Worm (Caenorhabditis elegans) whole organism, mixed stage, embryonic: Measurements from ENCODE around the gene C36C9.12.
"Not testable (repeated sequence)": the region's sequence is repeated elsewhere in the genome, so short reads cannot be mapped to it uniquely, and the experiment has no call there.

Source experiments
- M03D4.4 ChIP-seq: sonication (generic microtip); optimal IDR thresholded peaks from 2 replicates; lab custom pipeline; 2017; ENCODE audit warnings: mild to moderate bottlenecking, missing genetic modification characterization, missing compliant biosample characterization
- bed-3 ChIP-seq: fragments of 200-800 bp; sonication (Bioruptor generic); optimal IDR thresholded peaks from 3 replicates; lab custom pipeline; 2018; ENCODE audit warnings: mild to moderate bottlenecking, missing genetic modification characterization, moderate library complexity, missing compliant biosample characterization
- blmp-1 ChIP-seq: fragments of 150-350 bp; optimal IDR thresholded peaks from 2 replicates; lab custom pipeline; 2014; ENCODE audit warnings: missing biosample characterization, missing genetic modification characterization
- ceh-43 ChIP-seq: fragments of 200-800 bp; sonication (Bioruptor generic); optimal IDR thresholded peaks from 2 replicates; lab custom pipeline; 2018; ENCODE audit warnings: mild to moderate bottlenecking, missing genetic modification characterization, moderate library complexity, missing compliant biosample characterization
- ceh-83 ChIP-seq: fragments of 200-800 bp; sonication (Bioruptor generic); optimal IDR thresholded peaks from 2 replicates; lab custom pipeline; 2018; ENCODE audit warnings: mild to moderate bottlenecking, missing genetic modification characterization, missing compliant biosample characterization
- ces-1 ChIP-seq: fragments of 150-350 bp; optimal IDR thresholded peaks from 2 replicates; lab custom pipeline; 2014; ENCODE audit warnings: missing biosample characterization, missing genetic modification reagents, missing genetic modification characterization
- cnd-1 ChIP-seq: fragments of 200-800 bp; sonication (Bioruptor generic); optimal IDR thresholded peaks from 2 replicates; lab custom pipeline; 2018; ENCODE audit warnings: mild to moderate bottlenecking, missing genetic modification characterization, missing compliant biosample characterization
- drap-1 ChIP-seq: fragments of 200-800 bp; sonication (Bioruptor generic); optimal IDR thresholded peaks from 3 replicates; lab custom pipeline; 2018; ENCODE audit warnings: mild to moderate bottlenecking, missing genetic modification characterization, missing compliant biosample characterization
- elt-1 ChIP-seq: sonication (generic microtip); optimal IDR thresholded peaks from 2 replicates; lab custom pipeline; 2017; ENCODE audit warnings: missing genetic modification characterization, mild to moderate bottlenecking, missing compliant biosample characterization, antibody characterized with exemption, moderate library complexity, borderline replicate concordance; ENCODE audit not compliant: insufficient read depth
- elt-3 ChIP-seq: fragments of 150-350 bp; optimal IDR thresholded peaks from 2 replicates; lab custom pipeline; 2014; ENCODE audit warnings: missing biosample characterization, missing genetic modification characterization
- flh-1 ChIP-seq: fragments of 200-800 bp; sonication (Bioruptor generic); optimal IDR thresholded peaks from 2 replicates; lab custom pipeline; 2018; ENCODE audit warnings: mild to moderate bottlenecking, missing genetic modification characterization, moderate library complexity, missing compliant biosample characterization
- ham-2 ChIP-seq: fragments of 200-800 bp; sonication (Bioruptor generic); optimal IDR thresholded peaks from 2 replicates; lab custom pipeline; 2018; ENCODE audit warnings: mild to moderate bottlenecking, missing genetic modification characterization, missing compliant biosample characterization
- hlh-1 ChIP-seq: fragments of 150-350 bp; optimal IDR thresholded peaks from 2 replicates; lab custom pipeline; 2014; ENCODE audit warnings: missing biosample characterization, missing genetic modification reagents, missing genetic modification characterization
- lin-13 ChIP-seq: fragments of 150-350 bp; optimal IDR thresholded peaks from 2 replicates; lab custom pipeline; 2014; ENCODE audit warnings: missing biosample characterization, missing genetic modification characterization
- lin-32 ChIP-seq: fragments of 200-800 bp; sonication (Bioruptor generic); optimal IDR thresholded peaks from 2 replicates; lab custom pipeline; 2018; ENCODE audit warnings: mild to moderate bottlenecking, missing genetic modification characterization, missing compliant biosample characterization
- lsy-2 ChIP-seq: fragments of 150-350 bp; optimal IDR thresholded peaks from 2 replicates; lab custom pipeline; 2014; ENCODE audit warnings: missing biosample characterization, missing genetic modification characterization
- mab-5 ChIP-seq: fragments of 150-350 bp; optimal IDR thresholded peaks from 2 replicates; lab custom pipeline; 2014; ENCODE audit warnings: missing biosample characterization, missing genetic modification characterization
- mep-1 ChIP-seq: fragments of 150-350 bp; optimal IDR thresholded peaks from 2 replicates; lab custom pipeline; 2017; ENCODE audit warnings: missing biosample characterization, missing genetic modification reagents, missing genetic modification characterization, inconsistent platforms
- mls-2 ChIP-seq: sonication (generic microtip); optimal IDR thresholded peaks from 2 replicates; lab custom pipeline; 2016; ENCODE audit warnings: mild to moderate bottlenecking, missing genetic modification characterization, moderate library complexity, missing compliant biosample characterization
- nhr-12 ChIP-seq: fragments of 150-350 bp; optimal IDR thresholded peaks from 2 replicates; lab custom pipeline; 2014; ENCODE audit warnings: missing biosample characterization, missing genetic modification characterization
- nhr-2 ChIP-seq: fragments of 150-350 bp; optimal IDR thresholded peaks from 2 replicates; lab custom pipeline; 2014; ENCODE audit warnings: missing biosample characterization, missing genetic modification characterization
- nhr-237 ChIP-seq: fragments of 150-350 bp; optimal IDR thresholded peaks from 2 replicates; lab custom pipeline; 2014; ENCODE audit warnings: missing biosample characterization, missing genetic modification characterization
- nhr-28 ChIP-seq: fragments of 150-350 bp; optimal IDR thresholded peaks from 2 replicates; lab custom pipeline; 2014; ENCODE audit warnings: missing biosample characterization, missing genetic modification characterization
- nhr-76 ChIP-seq: sonication (generic microtip); optimal IDR thresholded peaks from 2 replicates; lab custom pipeline; 2017; ENCODE audit warnings: missing biosample characterization, missing genetic modification characterization
- pha-4 ChIP-seq: fragments of 150-350 bp; optimal IDR thresholded peaks from 2 replicates; lab custom pipeline; 2018; ENCODE audit warnings: missing biosample characterization, missing genetic modification reagents, missing genetic modification characterization
- snpc-4 ChIP-seq: fragments of 150-350 bp; optimal IDR thresholded peaks from 2 replicates; lab custom pipeline; 2014; ENCODE audit warnings: missing biosample characterization, missing genetic modification characterization
- sptf-1 ChIP-seq: sonication (generic microtip); optimal IDR thresholded peaks from 2 replicates; lab custom pipeline; 2017; ENCODE audit warnings: mild to moderate bottlenecking, missing genetic modification characterization, moderate library complexity, missing compliant biosample characterization
- unc-120 ChIP-seq: sonication (generic microtip); optimal IDR thresholded peaks from 2 replicates; lab custom pipeline; 2017; ENCODE audit warnings: missing genetic modification characterization, missing compliant biosample characterization; ENCODE audit not compliant: poor library complexity, severe bottlenecking
- unc-39 ChIP-seq: fragments of 150-350 bp; optimal IDR thresholded peaks from 2 replicates; lab custom pipeline; 2014; ENCODE audit warnings: missing biosample characterization, missing genetic modification characterization
- zip-8 ChIP-seq: fragments of 150-350 bp; optimal IDR thresholded peaks from 2 replicates; lab custom pipeline; 2014; ENCODE audit warnings: missing biosample characterization, missing genetic modification characterization
- ztf-11 ChIP-seq: fragments of 150-350 bp; optimal IDR thresholded peaks from 2 replicates; lab custom pipeline; 2014; ENCODE audit warnings: missing biosample characterization, missing genetic modification characterization

Gene C36C9.12

DNA sequence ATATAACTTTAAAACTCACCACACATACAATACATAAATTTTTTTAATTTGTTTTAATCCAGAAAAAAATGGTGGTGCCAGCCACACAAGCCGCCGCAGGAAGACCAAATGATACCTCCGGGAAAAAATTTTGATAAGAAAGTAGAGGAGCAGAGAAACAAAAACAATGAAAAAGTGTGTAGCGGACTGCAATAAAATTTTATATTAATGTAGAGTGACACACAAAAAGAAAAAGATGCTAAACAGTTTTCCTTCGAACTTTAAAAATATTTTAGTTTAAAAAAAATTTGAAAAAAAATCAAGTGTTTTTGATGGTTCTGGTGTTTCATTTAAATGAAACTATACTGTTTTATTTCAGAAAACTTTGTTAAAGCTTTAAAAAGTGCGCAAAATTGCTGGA, at the start of gene C36C9.12:
C36C9.12 (minus strand) TSS at position 101 of the 400 bp plus-strand sequence.
- TF ChIP-seq nhr-28, cnd-1, hlh-1 (tag; lab: Kevin White, UChicago): not testable (repeated sequence)

DNA sequence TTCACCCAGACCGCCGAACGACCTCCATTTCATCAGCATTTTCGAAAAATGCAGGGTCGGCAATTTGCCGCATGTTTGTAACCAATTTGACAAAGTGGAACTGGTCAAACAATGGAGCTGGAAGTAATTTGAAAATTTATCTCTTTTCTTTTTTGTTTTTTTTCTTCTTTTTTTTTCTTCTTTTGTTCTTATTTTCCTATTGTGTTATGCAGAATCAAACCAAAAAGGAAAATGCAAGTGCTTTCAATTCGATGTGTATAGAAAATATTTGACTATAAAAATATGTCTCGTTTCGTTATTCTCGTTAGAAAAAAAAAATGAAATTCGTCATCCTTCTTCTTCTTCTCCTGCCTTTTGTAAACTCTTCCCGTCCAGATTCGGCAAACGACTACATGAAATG, 47.7 kb upstream of the C36C9.12 start, which contains the start of gene F07G6.10:
F07G6.10 (plus strand) TSS at position 301 of the 400 bp plus-strand sequence.
- TF ChIP-seq lin-13 (tag; lab: Kevin White, UChicago): no peak
- TF ChIP-seq hlh-1 (tag; lab: Kevin White, UChicago): no peak
- no peak for TF ChIP-seq mep-1
- TF ChIP-seq bed-3 (GFP tag; lab: Kevin White, UChicago): no peak

DNA sequence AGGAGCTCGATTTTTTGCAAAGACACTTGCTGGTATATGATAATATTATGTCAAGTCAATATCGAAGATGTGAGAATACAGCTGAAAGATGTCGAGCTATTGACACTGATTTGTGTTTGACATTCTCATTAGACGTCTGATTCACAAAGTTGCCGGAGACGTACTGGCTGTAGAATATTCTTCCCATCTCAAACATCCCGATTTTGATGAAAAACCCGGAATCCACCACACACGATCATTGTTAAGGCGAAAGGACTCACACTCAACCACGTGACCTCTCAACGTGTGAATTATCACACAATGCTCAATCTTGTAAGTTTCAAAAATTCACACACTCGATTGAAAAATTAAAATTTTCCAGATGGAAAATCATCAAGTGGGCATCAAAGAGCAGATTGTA, 46.0 kb upstream of the C36C9.12 start, which contains the start of gene F07G6.12:
F07G6.12 (plus strand) TSS at position 301 of the 400 bp plus-strand sequence.
- TF ChIP-seq ces-1: no peak
- no peak for TF ChIP-seq ztf-11
- TF ChIP-seq pha-4: no peak
- TF ChIP-seq, all 35 proteins: peak for 0

DNA sequence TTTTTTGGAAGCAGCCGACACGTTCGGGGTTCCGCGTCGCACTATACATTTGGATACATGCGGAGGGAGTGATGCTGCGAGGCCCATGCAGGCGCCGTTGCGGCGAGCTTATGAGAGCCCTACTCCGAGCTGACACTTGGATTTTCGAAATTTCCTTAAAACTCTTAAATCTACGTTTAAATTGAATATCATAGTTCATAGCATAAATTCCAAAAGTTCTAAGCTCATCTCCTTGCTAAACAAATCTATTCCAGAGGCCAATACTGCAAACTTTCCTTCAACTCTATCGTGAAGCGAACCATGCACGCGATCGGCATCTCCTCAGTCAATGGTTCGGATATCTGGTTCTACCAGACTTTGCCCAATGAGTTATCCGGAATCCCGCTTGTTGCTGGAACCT, 39.7 kb upstream of the C36C9.12 start, which contains the start of gene dgn-3:
dgn-3 (plus strand) TSS at position 301 of the 400 bp plus-strand sequence.
- no peak for TF ChIP-seq blmp-1 (tag; lab: Kevin White, UChicago)
- TF ChIP-seq lin-32: no peak
- TF ChIP-seq ham-2 (GFP tag; lab: Kevin White, UChicago): no peak
- no peak for TF ChIP-seq M03D4.4 (tag; lab: Kevin White, UChicago)
- no peak for TF ChIP-seq unc-39 (tag; lab: Kevin White, UChicago)
- no peak for TF ChIP-seq unc-120 (tag; lab: Kevin White, UChicago)
- no peak for TF ChIP-seq nhr-237 (tag; lab: Kevin White, UChicago)
- TF ChIP-seq lsy-2 (tag; lab: Kevin White, UChicago): no peak
- no peak for TF ChIP-seq mls-2 (tag; lab: Kevin White, UChicago)

DNA sequence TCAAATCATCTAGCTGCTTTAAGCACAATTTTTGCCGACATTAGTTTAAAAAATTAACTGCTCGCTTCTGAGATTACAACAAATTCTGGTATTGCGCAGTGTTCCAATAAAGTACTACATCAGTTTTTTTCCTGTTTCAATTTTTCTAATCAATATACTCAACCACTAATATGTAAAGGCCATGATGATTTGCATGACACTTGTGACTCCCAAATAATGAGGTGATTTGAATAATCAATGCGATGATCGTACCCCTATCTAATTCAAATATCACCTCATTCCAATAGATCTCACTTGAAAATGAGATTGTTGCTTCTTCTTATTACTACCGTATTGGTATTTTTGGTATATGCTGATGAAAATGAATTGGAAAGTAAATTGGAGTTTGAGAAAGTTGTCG, 37.2 kb upstream of the C36C9.12 start, which contains the start of gene F07G6.2:
F07G6.2 (plus strand) TSS at position 301 of the 400 bp plus-strand sequence.
- TF ChIP-seq ztf-11 (no peak), zip-8 (tag; lab: Kevin White, UChicago) (no peak), ceh-43 (GFP tag; lab: Kevin White, UChicago) (no peak), drap-1 (GFP tag; lab: Kevin White, UChicago) (no peak), elt-1 (no peak), nhr-2 (tag; lab: Kevin White, UChicago) (no peak), elt-3 (tag; lab: Kevin White, UChicago) (no peak), pha-4 (no peak), nhr-12 (tag; lab: Kevin White, UChicago) (no peak), sptf-1 (tag; lab: Kevin White, UChicago) (no peak), ces-1 (no peak)

DNA sequence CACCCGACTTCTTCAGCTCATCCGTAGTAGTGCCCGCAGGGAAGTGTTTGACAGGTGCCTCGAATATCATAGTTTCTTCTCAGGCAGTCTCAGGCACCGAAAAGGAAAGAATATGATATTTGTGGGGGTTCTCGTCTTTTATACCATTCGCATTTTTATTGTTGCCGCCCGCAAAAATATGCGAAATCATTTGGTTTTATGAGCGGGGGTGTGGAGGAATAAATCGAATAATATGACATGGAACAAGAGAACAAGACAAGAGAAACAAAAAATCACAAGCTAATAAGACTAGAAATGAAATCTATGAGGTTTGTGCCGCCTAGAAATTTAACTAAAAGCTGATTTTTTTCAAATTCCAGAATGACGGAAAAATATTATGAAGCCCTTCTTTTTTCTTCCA, 30.5 kb upstream of the C36C9.12 start, which contains the start of gene F07G6.8:
F07G6.8 (minus strand) TSS at position 101 of the 400 bp plus-strand sequence.
- TF ChIP-seq sptf-1 (tag; lab: Kevin White, UChicago): no peak
- no peak for TF ChIP-seq nhr-76 (tag; lab: Kevin White, UChicago)
- TF ChIP-seq mab-5 (tag; lab: Kevin White, UChicago): no peak
- TF ChIP-seq elt-3 (tag; lab: Kevin White, UChicago): no peak
- no peak for TF ChIP-seq ham-2 (GFP tag; lab: Kevin White, UChicago)
- no peak for TF ChIP-seq nhr-2 (tag; lab: Kevin White, UChicago)
- TF ChIP-seq ztf-11: no peak
- TF ChIP-seq nhr-12 (tag; lab: Kevin White, UChicago): no peak
- TF ChIP-seq nhr-28 (tag; lab: Kevin White, UChicago): no peak

DNA sequence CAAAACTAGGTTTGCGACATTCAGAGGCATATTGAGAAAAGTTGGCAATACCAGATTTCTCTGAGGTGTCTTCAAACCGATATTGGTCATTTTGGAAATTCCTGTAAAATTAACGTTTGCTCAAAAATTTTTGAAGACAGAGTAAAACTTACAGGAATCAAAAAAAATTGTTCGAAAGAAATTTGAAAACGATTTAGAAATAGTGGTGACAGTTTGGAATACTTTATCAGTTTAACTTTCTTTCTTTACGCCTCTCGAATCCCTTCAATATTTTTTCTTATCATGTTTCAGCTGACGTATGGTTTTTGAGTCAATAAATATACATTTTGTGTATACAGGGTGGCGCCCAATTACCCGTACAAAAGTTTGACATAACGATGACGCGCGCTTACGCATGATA, 28.6 kb upstream of the C36C9.12 start, which contains the start of gene fbxa-53:
fbxa-53 (minus strand) TSS at position 101 of the 400 bp plus-strand sequence.
- TF ChIP-seq drap-1 (GFP tag; lab: Kevin White, UChicago) (no peak), hlh-1 (tag; lab: Kevin White, UChicago) (no peak), mls-2 (tag; lab: Kevin White, UChicago) (no peak), nhr-28 (tag; lab: Kevin White, UChicago) (no peak), snpc-4 (tag; lab: Kevin White, UChicago) (no peak), nhr-76 (tag; lab: Kevin White, UChicago) (no peak), ces-1 (no peak), nhr-2 (tag; lab: Kevin White, UChicago) (no peak), mab-5 (tag; lab: Kevin White, UChicago) (no peak), cnd-1 (tag; lab: Kevin White, UChicago) (no peak), lin-32 (no peak), flh-1 (GFP tag; lab: Kevin White, UChicago) (no peak), ceh-83 (no peak), mep-1 (no peak), ham-2 (GFP tag; lab: Kevin White, UChicago) (no peak), unc-120 (tag; lab: Kevin White, UChicago) (no peak), nhr-237 (tag; lab: Kevin White, UChicago) (no peak), ztf-11 (no peak)
